Worm (Caenorhabditis elegans) whole organism, L4 larva: ENCODE results near the gene F58F9.6.
A peak's percentile ranks its signal among the peaks of the same experiment; 100 is the strongest.

Experiments used
- F10B5.3 ChIP-seq: sonication (generic microtip); optimal IDR thresholded peaks from 2 replicates; lab custom pipeline; 2016; ENCODE audit warnings: mild to moderate bottlenecking, missing genetic modification characterization, missing compliant biosample characterization
- F37D6.2 ChIP-seq: sonication (generic microtip); optimal IDR thresholded peaks from 2 replicates; lab custom pipeline; 2016; ENCODE audit warnings: mild to moderate bottlenecking, missing genetic modification characterization, missing compliant biosample characterization
- F49E8.2 ChIP-seq: sonication (generic microtip); optimal IDR thresholded peaks from 2 replicates; lab custom pipeline; 2016; ENCODE audit warnings: missing compliant biosample characterization, mild to moderate bottlenecking, missing genetic modification characterization, borderline replicate concordance
- Y105C5A.15 ChIP-seq: fragments of 200-800 bp; sonication (Bioruptor generic); IDR thresholded peaks from 2 replicates; pipeline ENCODE4 v1.3.6; 2022; ENCODE audit warnings: missing genetic modification characterization, missing compliant biosample characterization
- aha-1 ChIP-seq: fragments of 150-350 bp; peaks from one replicate; lab custom pipeline; 2014; ENCODE audit warnings: missing biosample characterization, missing genetic modification characterization
- attf-4 ChIP-seq: sonication (generic microtip); optimal IDR thresholded peaks from 3 replicates; lab custom pipeline; 2017; ENCODE audit warnings: missing biosample characterization, missing genetic modification characterization
- ceh-28 ChIP-seq: fragments of 150-350 bp; optimal IDR thresholded peaks from 2 replicates; lab custom pipeline; 2014; ENCODE audit warnings: missing biosample characterization, missing genetic modification reagents, missing genetic modification characterization
- ceh-44 ChIP-seq: fragments of 200-800 bp; sonication (Bioruptor generic); IDR thresholded peaks from 2 replicates; pipeline ENCODE4 v1.3.6; 2022; ENCODE audit warnings: missing genetic modification reagents, missing genetic modification characterization, missing compliant biosample characterization
- ceh-62 ChIP-seq: sonication (generic microtip); optimal IDR thresholded peaks from 2 replicates; lab custom pipeline; 2017; ENCODE audit warnings: missing biosample characterization, missing genetic modification characterization
- daf-8 ChIP-seq: fragments of 200-800 bp; sonication (Bioruptor generic); IDR thresholded peaks from 2 replicates; pipeline ENCODE4 v1.3.6; 2022; ENCODE audit warnings: missing genetic modification characterization, missing compliant biosample characterization
- hif-1 ChIP-seq, 2 experiments: sonication (generic microtip); optimal IDR thresholded peaks; 2 replicates each; lab custom pipeline; 2016 to 2017; ENCODE audit warnings: missing compliant biosample characterization in 2 of 2, missing genetic modification characterization in 2 of 2, missing genetic modification reagents in 2 of 2, missing genotype in 2 of 2, mild to moderate bottlenecking in 1 of 2
- hlh-30 ChIP-seq: sonication (generic microtip); optimal IDR thresholded peaks from 2 replicates; lab custom pipeline; 2017; ENCODE audit warnings: antibody characterized with exemption, mild to moderate bottlenecking, missing genetic modification characterization, missing compliant biosample characterization; ENCODE audit not compliant: insufficient read depth
- lir-3 ChIP-seq: sonication (generic microtip); optimal IDR thresholded peaks from 2 replicates; lab custom pipeline; 2016; ENCODE audit warnings: mild to moderate bottlenecking, missing genetic modification characterization, missing compliant biosample characterization
- mep-1 ChIP-seq: fragments of 150-350 bp; sonication (generic microtip); optimal IDR thresholded peaks from 3 replicates; lab custom pipeline; 2014; ENCODE audit warnings: missing biosample characterization, missing genetic modification characterization
- nhr-237 ChIP-seq: sonication (generic microtip); optimal IDR thresholded peaks from 2 replicates; lab custom pipeline; 2017; ENCODE audit warnings: missing biosample characterization, missing genetic modification characterization
- nhr-41 ChIP-seq: fragments of 200-800 bp; sonication (Bioruptor generic); IDR thresholded peaks from 2 replicates; pipeline ENCODE4 v1.3.6; 2022; ENCODE audit warnings: missing genetic modification reagents, missing genetic modification characterization, missing compliant biosample characterization
- nhr-76 ChIP-seq: fragments of 150-350 bp; optimal IDR thresholded peaks from 2 replicates; lab custom pipeline; 2014; ENCODE audit warnings: missing biosample characterization, missing genetic modification characterization
- nhr-77 ChIP-seq: fragments of 150-350 bp; optimal IDR thresholded peaks from 2 replicates; lab custom pipeline; 2014; ENCODE audit warnings: missing biosample characterization, missing genetic modification characterization
- snpc-1.2 ChIP-seq: fragments of 200-800 bp; sonication (Bioruptor generic); IDR thresholded peaks from 2 replicates; pipeline ENCODE4 v1.3.6; 2022; ENCODE audit warnings: missing genetic modification reagents, missing genetic modification characterization, missing compliant biosample characterization
- tra-1 ChIP-seq: fragments of 200-800 bp; sonication (Bioruptor generic); IDR thresholded peaks from 2 replicates; pipeline ENCODE4 v1.3.6; 2022; ENCODE audit warnings: missing genetic modification reagents, missing genetic modification characterization, missing compliant biosample characterization
- unc-62 ChIP-seq, 3 experiments: fragments of 150-350 bp in 1 of 3; sonication (generic microtip); optimal IDR thresholded peaks in 2 of 3; peaks in 1 of 3; 1 replicate in 1 of 3; 2 replicates in 2 of 3; lab custom pipeline; 2014 to 2017; ENCODE audit warnings: missing biosample characterization in 3 of 3, missing genetic modification characterization in 3 of 3, missing genetic modification reagents in 3 of 3, missing genotype in 1 of 3
- ztf-11 ChIP-seq: fragments of 150-350 bp; optimal IDR thresholded peaks from 2 replicates; lab custom pipeline; 2014; ENCODE audit warnings: missing biosample characterization, missing genetic modification characterization

The F58F9.6 gene

ce11 chrIV:6206294-6206776 lies 31.1 kb downstream of the F58F9.6 start, which contains the start of gene C49A9.10 (continued):
- TF ChIP-seq F49E8.2 (tag; lab: Kevin White, UChicago) (peak; percentile 82), unc-62 (GFP tag; optimal IDR thresholded peaks at IDR 0.05 in 1 of 2; lab: Kevin White, UChicago) (peak in 1 of 2 experiments; percentile 13), unc-62 (tag; optimal IDR thresholded peaks at IDR 0.05; lab: Kevin White, UChicago) (no peak), hlh-30 (tag; lab: Kevin White, UChicago) (peak; percentile 77), tra-1 (GFP tag; lab: Robert Waterston, UW) (peak; percentile 73; the same call in 1 of the 2 replicates), ceh-44 (peak; percentile 52; the same call in 1 of the 2 replicates), snpc-1.2 (GFP tag; lab: Robert Waterston, UW) (peak; percentile 95), mep-1 (peak; percentile 76), ceh-62 (no peak), nhr-76 (no peak), nhr-237 (tag; lab: Kevin White, UChicago) (no peak), hif-1 (tag; optimal IDR thresholded peaks at IDR 0.05; lab: Kevin White, UChicago) (peak in 1 of 2 experiments; percentile 92)

ce11 chrIV:6201769-6202168 lies 35.6 kb downstream of the F58F9.6 start, which contains the start of gene tkr-2:
Gene tkr-2 (plus strand): TSS chrIV:6202069.
- TF ChIP-seq lir-3 (tag; lab: Kevin White, UChicago) (no peak), daf-8 (GFP tag; lab: Robert Waterston, UW) (no peak), ceh-28 (tag; lab: Kevin White, UChicago) (no peak), F37D6.2 (tag; lab: Kevin White, UChicago) (no peak), Y105C5A.15 (GFP tag; lab: Robert Waterston, UW) (no peak), ztf-11 (tag; lab: Kevin White, UChicago) (no peak), hif-1 (tag; optimal IDR thresholded peaks at IDR 0.05; lab: Kevin White, UChicago) (no peak), F10B5.3 (tag; lab: Kevin White, UChicago) (no peak), attf-4 (tag; lab: Kevin White, UChicago) (no peak)
- TF ChIP-seq, all 104 proteins: peak for 0

ce11 chrIV:6200249-6200648 lies 37.2 kb downstream of the F58F9.6 start:
- no peak for TF ChIP-seq nhr-41
- peak in 1 of 2 experiments; percentile 48 for TF ChIP-seq unc-62 (GFP tag; optimal IDR thresholded peaks at IDR 0.05 in 1 of 2; lab: Kevin White, UChicago)
- TF ChIP-seq unc-62 (tag; optimal IDR thresholded peaks at IDR 0.05; lab: Kevin White, UChicago) = no peak

- TF ChIP-seq nhr-77 (no peak), unc-62 (GFP tag; optimal IDR thresholded peaks at IDR 0.05 in 1 of 2; lab: Kevin White, UChicago) (peak in 1 of 2 experiments; percentile 64), unc-62 (tag; optimal IDR thresholded peaks at IDR 0.05; lab: Kevin White, UChicago) (no peak), F10B5.3 (tag; lab: Kevin White, UChicago) (no peak), aha-1 (tag; lab: Kevin White, UChicago) (peak; percentile 80)
- TF ChIP-seq, all 104 proteins: peak for 2
Observed at ce11 chrIV:6187160-6187559, 50.2 kb downstream of the F58F9.6 start.
